Worm (Caenorhabditis elegans) whole organism, L3 larva: ENCODE results near the gene htrl-1.

ENCODE experiments used
- R02D3.7 ChIP-seq: fragments of 150-350 bp; optimal IDR thresholded peaks from 2 replicates; lab custom pipeline; 2014; ENCODE audit warnings: missing biosample characterization, missing genetic modification characterization
- aly-2 ChIP-seq: fragments of 150-350 bp; optimal IDR thresholded peaks from 2 replicates; lab custom pipeline; 2014; ENCODE audit warnings: missing biosample characterization, missing genetic modification characterization
- ama-1 ChIP-seq: fragments of 150-350 bp; optimal IDR thresholded peaks from 2 replicates; lab custom pipeline; 2018
- ceh-28 ChIP-seq: fragments of 150-350 bp; optimal IDR thresholded peaks from 2 replicates; lab custom pipeline; 2014; ENCODE audit warnings: missing biosample characterization, missing genetic modification reagents, missing genetic modification characterization
- egl-5 ChIP-seq: fragments of 150-350 bp; optimal IDR thresholded peaks from 2 replicates; lab custom pipeline; 2017; ENCODE audit warnings: missing biosample characterization, missing genetic modification reagents, missing genetic modification characterization, inconsistent platforms
- elt-1 ChIP-seq: fragments of 150-350 bp; optimal IDR thresholded peaks from 2 replicates; lab custom pipeline; 2014; ENCODE audit warnings: missing biosample characterization, missing genetic modification characterization
- elt-2 ChIP-seq: sonication (generic microtip); optimal IDR thresholded peaks from 2 replicates; lab custom pipeline; 2016; ENCODE audit warnings: missing genetic modification reagents, mild to moderate bottlenecking, missing genetic modification characterization, missing compliant biosample characterization
- eor-1 ChIP-seq, 2 experiments: fragments of 150-350 bp; optimal IDR thresholded peaks; 2 replicates each; lab custom pipeline; 2014 to 2018; ENCODE audit warnings: missing biosample characterization in 2 of 2, missing genetic modification characterization in 2 of 2
- fos-1 ChIP-seq: fragments of 150-350 bp; optimal IDR thresholded peaks from 2 replicates; lab custom pipeline; 2014; ENCODE audit warnings: missing biosample characterization, missing genetic modification characterization
- hmg-11 ChIP-seq: sonication (generic microtip); optimal IDR thresholded peaks from 2 replicates; lab custom pipeline; 2016; ENCODE audit warnings: missing genetic modification characterization, missing compliant biosample characterization
- lin-15B ChIP-seq: fragments of 150-350 bp; optimal IDR thresholded peaks from 2 replicates; lab custom pipeline; 2014; ENCODE audit warnings: missing biosample characterization, missing genetic modification characterization
- lin-39 ChIP-seq: fragments of 150-350 bp; optimal IDR thresholded peaks from 2 replicates; lab custom pipeline; 2018; ENCODE audit warnings: missing biosample characterization, missing genetic modification reagents, missing genetic modification characterization
- nfya-1 ChIP-seq: sonication (generic microtip); optimal IDR thresholded peaks from 2 replicates; lab custom pipeline; 2017; ENCODE audit warnings: missing genetic modification characterization, mild to moderate bottlenecking, missing compliant biosample characterization, antibody characterized with exemption, moderate library complexity; ENCODE audit not compliant: insufficient read depth
- nhr-12 ChIP-seq: fragments of 150-350 bp; optimal IDR thresholded peaks from 2 replicates; lab custom pipeline; 2014; ENCODE audit warnings: missing biosample characterization, missing genetic modification characterization
- nhr-237 ChIP-seq: fragments of 150-350 bp; optimal IDR thresholded peaks from 2 replicates; lab custom pipeline; 2014; ENCODE audit warnings: missing biosample characterization, missing genetic modification characterization
- nhr-25 ChIP-seq: sonication (generic microtip); optimal IDR thresholded peaks from 2 replicates; lab custom pipeline; 2017; ENCODE audit warnings: missing biosample characterization, missing genetic modification characterization
- nhr-77 ChIP-seq: fragments of 150-350 bp; optimal IDR thresholded peaks from 2 replicates; lab custom pipeline; 2014; ENCODE audit warnings: missing biosample characterization, missing genetic modification characterization
- pha-4 ChIP-seq: fragments of 150-350 bp; optimal IDR thresholded peaks from 2 replicates; lab custom pipeline; 2014; ENCODE audit warnings: missing biosample characterization, missing genetic modification reagents, missing genetic modification characterization
- sea-2 ChIP-seq: fragments of 150-350 bp; sonication (generic microtip); optimal IDR thresholded peaks from 4 replicates; lab custom pipeline; 2014; ENCODE audit warnings: missing biosample characterization, missing genetic modification reagents, missing genetic modification characterization
- skn-1 ChIP-seq: fragments of 150-350 bp; optimal IDR thresholded peaks from 2 replicates; lab custom pipeline; 2014; ENCODE audit warnings: missing biosample characterization, missing genetic modification characterization
- snpc-4 ChIP-seq: fragments of 150-350 bp; optimal IDR thresholded peaks from 2 replicates; lab custom pipeline; 2014; ENCODE audit warnings: missing biosample characterization, missing genetic modification characterization
- tbx-2 ChIP-seq: sonication (generic microtip); optimal IDR thresholded peaks from 2 replicates; lab custom pipeline; 2016; ENCODE audit warnings: mild to moderate bottlenecking, missing genetic modification characterization, missing compliant biosample characterization
- unc-39 ChIP-seq: sonication (generic microtip); optimal IDR thresholded peaks from 4 replicates; lab custom pipeline; 2017; ENCODE audit warnings: missing biosample characterization, missing genetic modification characterization
- unc-62 ChIP-seq: fragments of 150-350 bp; sonication (generic microtip); optimal IDR thresholded peaks from 4 replicates; lab custom pipeline; 2014; ENCODE audit warnings: missing biosample characterization, missing genetic modification reagents, missing genetic modification characterization
- ztf-11 ChIP-seq: fragments of 150-350 bp; optimal IDR thresholded peaks from 2 replicates; lab custom pipeline; 2014; ENCODE audit warnings: missing biosample characterization, missing genetic modification characterization

Gene htrl-1

DNA sequence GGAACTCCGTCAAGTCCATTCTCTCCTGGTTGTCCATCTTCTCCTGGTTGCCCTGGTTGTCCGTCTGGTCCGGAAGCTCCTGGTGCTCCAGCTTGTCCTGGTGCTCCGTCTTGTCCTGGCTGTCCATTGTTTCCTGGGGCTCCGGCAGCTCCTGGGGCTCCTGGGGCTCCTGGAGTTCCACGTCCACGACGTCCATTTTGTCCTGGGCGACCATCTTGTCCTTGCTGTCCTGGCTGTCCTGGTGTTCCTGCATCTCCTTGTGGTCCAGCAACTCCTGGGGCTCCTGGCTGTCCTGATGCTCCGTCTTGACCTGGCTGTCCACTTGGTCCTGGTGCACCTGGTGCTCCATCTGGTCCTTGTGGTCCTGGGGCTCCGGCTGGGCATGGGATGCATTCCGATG, 46.8 kb downstream of the htrl-1 start:
- TF ChIP-seq sea-2 (GFP tag; lab: Kevin White, UChicago), result no peak
- no peak for TF ChIP-seq nhr-237 (tag; lab: Kevin White, UChicago)
- no peak for TF ChIP-seq aly-2
- TF ChIP-seq R02D3.7 (tag; lab: Kevin White, UChicago), result no peak
- no peak for TF ChIP-seq ztf-11 (tag; lab: Kevin White, UChicago)
- no peak for TF ChIP-seq nhr-12 (tag; lab: Kevin White, UChicago)
- TF ChIP-seq fos-1 (tag; lab: Kevin White, UChicago), result no peak
- no peak for TF ChIP-seq nhr-77 (tag; lab: Kevin White, UChicago)
- no peak for TF ChIP-seq elt-1 (tag; lab: Kevin White, UChicago)
- no peak for TF ChIP-seq hmg-11 (tag; lab: Kevin White, UChicago)
- TF ChIP-seq lin-39 (tag; lab: Kevin White, UChicago), result no peak
- no peak for TF ChIP-seq unc-39 (tag; lab: Kevin White, UChicago)
- TF ChIP-seq lin-15B, result no peak
- TF ChIP-seq eor-1 (tag; optimal IDR thresholded peaks at IDR 0.05; lab: Kevin White, UChicago), result no peak
- no peak for TF ChIP-seq unc-62 (GFP tag; lab: Kevin White, UChicago)
- TF ChIP-seq nhr-25 (tag; lab: Kevin White, UChicago), result no peak
- TF ChIP-seq skn-1 (tag; lab: Kevin White, UChicago), result no peak

DNA sequence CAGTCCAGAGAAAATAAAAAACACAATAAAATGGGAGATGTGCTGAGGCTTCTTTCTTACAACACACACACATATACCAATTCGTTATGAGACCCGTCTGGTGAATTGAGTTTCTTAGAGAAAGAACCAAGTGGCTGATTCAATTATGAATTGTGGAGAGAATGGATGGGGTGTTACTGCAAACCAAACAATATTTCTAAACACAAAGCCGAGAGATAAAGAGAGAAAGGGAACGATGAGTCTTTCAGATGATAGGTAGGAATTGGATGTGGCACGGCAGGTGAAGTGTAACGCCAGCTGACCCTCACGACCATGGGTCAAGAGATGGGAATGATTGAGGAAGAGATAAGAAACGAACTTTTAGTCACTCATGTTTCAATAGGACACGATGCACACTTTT, 49.9 kb downstream of the htrl-1 start, which contains the start of gene mig-17:
Gene mig-17, plus strand, starts transcription at position 389 of the 400 bp plus-strand sequence.
- TF ChIP-seq ama-1 (lab: Kevin White, UChicago) (no peak), aly-2 (no peak), nfya-1 (peak; percentile 23), egl-5 (tag; lab: Kevin White, UChicago) (peak; percentile 53), tbx-2 (no peak), nhr-12 (tag; lab: Kevin White, UChicago) (no peak)

ce11 chrV:11445375-11445774, 50.8 kb downstream of the htrl-1 start:
- TF ChIP-seq hmg-11 (tag; lab: Kevin White, UChicago) (peak; percentile 30), nfya-1 (peak; percentile 86), ceh-28 (tag; lab: Kevin White, UChicago) (peak; percentile 28), pha-4 (tag; lab: Kevin White, UChicago) (no peak), unc-62 (GFP tag; lab: Kevin White, UChicago) (peak; percentile 52), skn-1 (tag; lab: Kevin White, UChicago) (no peak), snpc-4 (peak; percentile 20), lin-39 (tag; lab: Kevin White, UChicago) (peak; percentile 73), elt-2 (no peak), egl-5 (tag; lab: Kevin White, UChicago) (peak; percentile 48)
